Worm (Caenorhabditis elegans): ENCODE results near the gene srlf-24.

DNA sequence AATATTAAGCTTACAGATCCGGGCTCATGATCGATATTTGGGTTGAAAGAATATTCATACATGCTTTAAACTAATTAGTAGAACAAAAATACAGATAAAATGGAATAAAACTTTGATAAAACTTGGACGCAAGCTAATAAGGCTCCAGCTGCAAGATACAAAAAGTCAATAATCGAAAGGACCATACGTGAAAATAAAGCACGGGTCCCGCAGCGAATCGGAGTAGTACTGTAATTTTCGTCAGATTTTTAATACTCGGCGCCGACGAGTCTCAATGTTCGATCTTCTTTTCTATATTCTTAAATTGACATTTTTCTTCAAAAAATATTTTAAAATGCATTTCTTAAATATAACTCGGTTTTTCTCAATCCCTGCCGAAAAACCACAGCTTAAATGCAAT, 19.1 kb upstream of the srlf-24 start, which contains the start of gene spo-11:
- TF ChIP-seq ceh-14 (tag; optimal IDR thresholded peaks at IDR 0.05) (no peak), unc-42 (tag; optimal IDR thresholded peaks at IDR 0.05) (no peak), hlh-30 (tag; optimal IDR thresholded peaks at IDR 0.05; ENCODE audit: insufficient read depth) (no peak), sox-4 (tag; optimal IDR thresholded peaks at IDR 0.05) (no peak), rnt-1 (tag; optimal IDR thresholded peaks at IDR 0.05) (no peak), pha-4 (tag; optimal IDR thresholded peaks at IDR 0.05) (no peak), hlh-13 (GFP tag; optimal IDR thresholded peaks at IDR 0.05) (no peak), ceh-9 (tag; optimal IDR thresholded peaks at IDR 0.05) (no peak), ama-1 (optimal IDR thresholded peaks at IDR 0.05) (no peak), Y22D7AL.16 (tag; optimal IDR thresholded peaks at IDR 0.05) (no peak), pat-9 (tag; optimal IDR thresholded peaks at IDR 0.05) (no peak), ceh-31 (tag; optimal IDR thresholded peaks at IDR 0.05) (no peak), ceh-45 (GFP tag; IDR thresholded peaks at IDR 0.05) (no peak), ceh-34 (tag; optimal IDR thresholded peaks at IDR 0.05) (no peak)

All from whole organism, late embryonic.